Worm (Caenorhabditis elegans): ENCODE results near the gene C25D7.10.

Gene C25D7.10

ce11 chrV:15056346-15056839, 10.9 kb upstream of the C25D7.10 start:
- TF ChIP-seq ceh-6 (GFP tag; optimal IDR thresholded peaks at IDR 0.05) (no peak), sox-2 (GFP tag; IDR thresholded peaks at IDR 0.05) (no peak), unc-42 (tag; optimal IDR thresholded peaks at IDR 0.05) (no peak), T23F11.4 (GFP tag; optimal IDR thresholded peaks at IDR 0.05) (no peak), madf-2 (tag; optimal IDR thresholded peaks at IDR 0.05) (no peak)

ce11 chrV:15057724-15058123, 9.5 kb upstream of the C25D7.10 start:
- TF ChIP-seq ceh-14 (tag; optimal IDR thresholded peaks at IDR 0.05) (no peak), che-1 (tag; optimal IDR thresholded peaks at IDR 0.05) (no peak), ceh-30 (tag; optimal IDR thresholded peaks at IDR 0.05) (no peak), fkh-10 (GFP tag; optimal IDR thresholded peaks at IDR 0.05) (no peak), ceh-18 (tag; optimal IDR thresholded peaks at IDR 0.05) (no peak), ceh-19 (GFP tag; optimal IDR thresholded peaks at IDR 0.05) (no peak), lim-6 (tag; optimal IDR thresholded peaks at IDR 0.05) (no peak), C38D4.7 (GFP tag; optimal IDR thresholded peaks at IDR 0.05) (no peak), nhr-232 (tag; optimal IDR thresholded peaks at IDR 0.05) (no peak), K09A11.1 (tag; optimal IDR thresholded peaks at IDR 0.05; ENCODE audit: insufficient read depth) (no peak), ceh-48 (tag; optimal IDR thresholded peaks at IDR 0.05) (no peak), nfya-1 (tag; optimal IDR thresholded peaks at IDR 0.05) (no peak), hlh-13 (GFP tag; optimal IDR thresholded peaks at IDR 0.05) (no peak), ceh-22 (tag; optimal IDR thresholded peaks at IDR 0.05) (no peak), hlh-30 (tag; optimal IDR thresholded peaks at IDR 0.05; ENCODE audit: insufficient read depth) (no peak), pha-2 (tag; optimal IDR thresholded peaks at IDR 0.05) (no peak), hlh-6 (tag; optimal IDR thresholded peaks at IDR 0.05) (no peak)

ce11 chrV:15058423-15058822, 8.8 kb upstream of the C25D7.10 start:
- no peak for TF ChIP-seq sdc-2 (tag; optimal IDR thresholded peaks at IDR 0.05)
- TF ChIP-seq ahr-1 (tag; optimal IDR thresholded peaks at IDR 0.05) = no peak
- no peak for TF ChIP-seq ceh-30 (tag; optimal IDR thresholded peaks at IDR 0.05)
- TF ChIP-seq T23F11.4 (GFP tag; optimal IDR thresholded peaks at IDR 0.05) = no peak
- TF ChIP-seq dmd-4 (tag; optimal IDR thresholded peaks at IDR 0.05; ENCODE audit: borderline replicate concordance) = no peak
- TF ChIP-seq mec-3 (tag; optimal IDR thresholded peaks at IDR 0.05; ENCODE audit: borderline replicate concordance) = no peak
- TF ChIP-seq ets-4 (tag; optimal IDR thresholded peaks at IDR 0.05) = no peak
- TF ChIP-seq C38D4.7 (GFP tag; optimal IDR thresholded peaks at IDR 0.05) = no peak
- TF ChIP-seq ceh-34 (tag; optimal IDR thresholded peaks at IDR 0.05) = no peak
- no peak for TF ChIP-seq hlh-13 (GFP tag; optimal IDR thresholded peaks at IDR 0.05)
- no peak for TF ChIP-seq ceh-19 (GFP tag; optimal IDR thresholded peaks at IDR 0.05)

ce11 chrV:15058965-15059364, 8.3 kb upstream of the C25D7.10 start:
- TF ChIP-seq unc-3 (GFP tag; conservative IDR thresholded peaks at IDR 0.05) (no peak), unc-3 (tag; optimal IDR thresholded peaks at IDR 0.05) (no peak), fax-1 (tag; optimal IDR thresholded peaks at IDR 0.05) (no peak), ceh-34 (tag; optimal IDR thresholded peaks at IDR 0.05) (no peak), mec-3 (tag; optimal IDR thresholded peaks at IDR 0.05; ENCODE audit: borderline replicate concordance) (no peak), sox-2 (GFP tag; IDR thresholded peaks at IDR 0.05) (no peak), sox-4 (tag; optimal IDR thresholded peaks at IDR 0.05) (no peak), pros-1 (tag; optimal IDR thresholded peaks at IDR 0.05) (no peak), npax-4 (tag; optimal IDR thresholded peaks at IDR 0.05) (no peak), zip-5 (tag; optimal IDR thresholded peaks at IDR 0.05) (no peak), hlh-8 (tag; optimal IDR thresholded peaks at IDR 0.05) (no peak), pha-4 (tag; optimal IDR thresholded peaks at IDR 0.05) (no peak), ceh-18 (tag; optimal IDR thresholded peaks at IDR 0.05) (no peak), tbx-7 (tag; optimal IDR thresholded peaks at IDR 0.05) (no peak), rnt-1 (tag; optimal IDR thresholded peaks at IDR 0.05) (no peak), ceh-22 (tag; optimal IDR thresholded peaks at IDR 0.05) (no peak), nhr-11 (tag; optimal IDR thresholded peaks at IDR 0.05) (no peak), pqm-1 (tag; optimal IDR thresholded peaks at IDR 0.05) (no peak), odd-2 (tag; optimal IDR thresholded peaks at IDR 0.05) (no peak), T23F11.4 (GFP tag; optimal IDR thresholded peaks at IDR 0.05) (no peak)

Data from whole organism, late embryonic.